Fruit fly (Drosophila melanogaster) whole organism, embryonic: Measurements from ENCODE around the gene CG32939.

Source experiments
- CG10274 ChIP-seq: fragments of 200-800 bp; sonication (Bioruptor generic); optimal IDR thresholded peaks from 3 replicates; lab custom pipeline; 2017; ENCODE audit warnings: missing biosample characterization, mild to moderate bottlenecking, missing genetic modification characterization
- CG10431 ChIP-seq: fragments of 200-800 bp; sonication (Bioruptor generic); optimal IDR thresholded peaks from 3 replicates; lab custom pipeline; 2018; ENCODE audit warnings: missing biosample characterization, mild to moderate bottlenecking, missing genetic modification characterization
- CG1233 ChIP-seq: fragments of 200-800 bp; sonication (Bioruptor generic); optimal IDR thresholded peaks from 4 replicates; lab custom pipeline; 2018; ENCODE audit warnings: missing biosample characterization, mild to moderate bottlenecking, missing genetic modification characterization
- CG12744 ChIP-seq: fragments of 200-800 bp; sonication (Bioruptor generic); optimal IDR thresholded peaks from 2 replicates; lab custom pipeline; 2016; ENCODE audit warnings: missing biosample characterization, missing genetic modification characterization
- CG13287 ChIP-seq: fragments of 200-800 bp; sonication (Bioruptor generic); IDR thresholded peaks from 2 replicates; pipeline ENCODE4 v1.3.6; 2022; ENCODE audit warnings: missing biosample characterization, missing genetic modification characterization; ENCODE audit not compliant: partially characterized antibody
- CG14667 ChIP-seq: fragments of 200-800 bp; sonication (Bioruptor generic); IDR thresholded peaks from 2 replicates; pipeline ENCODE4 v1.3.6; 2022; ENCODE audit warnings: missing biosample characterization, missing genetic modification characterization
- CG1647 ChIP-seq: fragments of 200-800 bp; sonication (Bioruptor generic); optimal IDR thresholded peaks from 3 replicates; lab custom pipeline; 2016; ENCODE audit warnings: missing biosample characterization, missing genetic modification characterization
- CG17568 ChIP-seq: fragments of 200-800 bp; sonication (Bioruptor generic); optimal IDR thresholded peaks from 2 replicates; lab custom pipeline; 2018; ENCODE audit warnings: missing biosample characterization, mild to moderate bottlenecking, missing genetic modification characterization, moderate library complexity
- CG17912 ChIP-seq: fragments of 200-800 bp; sonication (Bioruptor generic); optimal IDR thresholded peaks from 2 replicates; lab custom pipeline; 2018; ENCODE audit warnings: missing biosample characterization, mild to moderate bottlenecking, missing genetic modification characterization
- CG1832 ChIP-seq: fragments of 200-800 bp; sonication (Bioruptor generic); optimal IDR thresholded peaks from 2 replicates; lab custom pipeline; 2017; ENCODE audit warnings: missing biosample characterization, mild to moderate bottlenecking, missing genetic modification characterization, inconsistent platforms
- CG18619 ChIP-seq: fragments of 200-800 bp; sonication (Bioruptor generic); optimal IDR thresholded peaks from 3 replicates; lab custom pipeline; 2017; ENCODE audit warnings: missing biosample characterization, mild to moderate bottlenecking, missing genetic modification characterization
- CG18764 ChIP-seq: fragments of 200-800 bp; sonication (Bioruptor generic); optimal IDR thresholded peaks from 3 replicates; lab custom pipeline; 2016; ENCODE audit warnings: missing biosample characterization, missing genetic modification characterization
- CG32772 ChIP-seq: fragments of 200-800 bp; sonication (Bioruptor generic); IDR thresholded peaks from 2 replicates; pipeline ENCODE4 v1.3.6; 2022; ENCODE audit warnings: missing biosample characterization, missing genetic modification characterization
- CG34224 ChIP-seq: fragments of 200-800 bp; sonication (Bioruptor generic); IDR thresholded peaks from 3 replicates; pipeline ENCODE4 v1.3.6; 2022; ENCODE audit warnings: missing biosample characterization, missing genetic modification characterization; ENCODE audit not compliant: partially characterized antibody
- CG3847 ChIP-seq: fragments of 200-800 bp; sonication (Bioruptor generic); IDR thresholded peaks from 2 replicates; pipeline ENCODE4 v1.3.6; 2022; ENCODE audit warnings: missing biosample characterization, missing genetic modification characterization
- CG4820 ChIP-seq: fragments of 200-800 bp; sonication (Bioruptor generic); optimal IDR thresholded peaks from 3 replicates; lab custom pipeline; 2016; ENCODE audit warnings: missing biosample characterization, missing genetic modification characterization
- CG5180 ChIP-seq: fragments of 200-800 bp; sonication (Bioruptor generic); optimal IDR thresholded peaks from 3 replicates; lab custom pipeline; 2017; ENCODE audit warnings: missing biosample characterization, missing genetic modification characterization, mild to moderate bottlenecking, moderate library complexity, missing genetic modification reagents
- CG6654 ChIP-seq: fragments of 200-800 bp; sonication (Bioruptor generic); optimal IDR thresholded peaks from 2 replicates; lab custom pipeline; 2017; ENCODE audit warnings: missing biosample characterization, mild to moderate bottlenecking, missing genetic modification characterization
- CG7839 ChIP-seq: fragments of 200-800 bp; sonication (Bioruptor generic); optimal IDR thresholded peaks from 3 replicates; lab custom pipeline; 2018; ENCODE audit warnings: missing biosample characterization, mild to moderate bottlenecking, missing genetic modification characterization, moderate library complexity
- CG8924 ChIP-seq: fragments of 200-800 bp; optimal IDR thresholded peaks from 3 replicates; lab custom pipeline; 2019; ENCODE audit warnings: missing biosample characterization, mild to moderate bottlenecking, missing genetic modification characterization, moderate library complexity
- CG9215 ChIP-seq: fragments of 200-800 bp; sonication (Bioruptor generic); IDR thresholded peaks from 2 replicates; pipeline ENCODE4 v1.3.6; 2022; ENCODE audit warnings: missing biosample characterization, missing genetic modification characterization
- Dbx ChIP-seq: fragments of 200-800 bp; sonication (Bioruptor generic); IDR thresholded peaks from 3 replicates; pipeline ENCODE4 v1.3.6; 2022; ENCODE audit warnings: missing biosample characterization, missing genetic modification characterization
- Dek ChIP-seq: fragments of 200-800 bp; sonication (Bioruptor generic); optimal IDR thresholded peaks from 3 replicates; lab custom pipeline; 2019; ENCODE audit warnings: missing biosample characterization, mild to moderate bottlenecking, missing genetic modification characterization, moderate library complexity
- Dfd ChIP-seq, 2 experiments: fragments of >200 bp; optimal IDR thresholded peaks; 2 replicates each; lab custom pipeline; 2017; ENCODE audit warnings: missing biosample characterization in 2 of 2, missing genetic modification characterization in 2 of 2
- Dip2 ChIP-seq: fragments of 200-800 bp; sonication (Bioruptor generic); IDR thresholded peaks from 2 replicates; pipeline ENCODE4 v1.3.6; 2022; ENCODE audit warnings: missing biosample characterization, missing genetic modification characterization
- Dip3 ChIP-seq: fragments of 200-800 bp; sonication (Bioruptor generic); optimal IDR thresholded peaks from 3 replicates; lab custom pipeline; 2016; ENCODE audit warnings: missing biosample characterization, missing genetic modification characterization
- Dp ChIP-seq: fragments of 200-800 bp; sonication (Bioruptor generic); optimal IDR thresholded peaks from 2 replicates; lab custom pipeline; 2018; ENCODE audit warnings: missing biosample characterization, mild to moderate bottlenecking, missing genetic modification characterization, moderate library complexity
- E2f2 ChIP-seq: fragments of 200-800 bp; sonication (Bioruptor generic); IDR thresholded peaks from 2 replicates; pipeline ENCODE4 v1.3.6; 2022; ENCODE audit warnings: missing biosample characterization, missing genetic modification characterization
- HLH3B ChIP-seq: fragments of 200-800 bp; sonication (Bioruptor generic); IDR thresholded peaks from 2 replicates; pipeline ENCODE4 v1.3.6; 2022; ENCODE audit warnings: missing biosample characterization, missing genetic modification characterization
- HLH4C ChIP-seq: fragments of 200-800 bp; sonication (Bioruptor generic); IDR thresholded peaks from 3 replicates; pipeline ENCODE4 v1.3.6; 2022; ENCODE audit warnings: missing biosample characterization, missing genetic modification characterization; ENCODE audit not compliant: partially characterized antibody
- Hr39 ChIP-seq: fragments of >200 bp; optimal IDR thresholded peaks from 2 replicates; lab custom pipeline; 2017
- Kr ChIP-seq: fragments of 200-800 bp; sonication (Bioruptor generic); optimal IDR thresholded peaks from 2 replicates; lab custom pipeline; 2017; ENCODE audit warnings: missing biosample characterization, mild to moderate bottlenecking, missing genetic modification characterization
- Lim3 ChIP-seq: fragments of 200-800 bp; sonication (Bioruptor generic); IDR thresholded peaks from 2 replicates; pipeline ENCODE4 v1.3.6; 2022; ENCODE audit warnings: missing biosample characterization, missing genetic modification characterization
- MESR4 ChIP-seq: fragments of 200-800 bp; sonication (Bioruptor generic); optimal IDR thresholded peaks from 2 replicates; lab custom pipeline; 2018; ENCODE audit warnings: missing biosample characterization, mild to moderate bottlenecking, missing genetic modification characterization, moderate library complexity
- Mad ChIP-seq: fragments of 200-800 bp; sonication (Bioruptor generic); optimal IDR thresholded peaks from 2 replicates; lab custom pipeline; 2016; ENCODE audit warnings: missing biosample characterization, missing genetic modification characterization
- Neu2 ChIP-seq: fragments of 200-800 bp; sonication (Bioruptor generic); optimal IDR thresholded peaks from 3 replicates; lab custom pipeline; 2016; ENCODE audit warnings: missing biosample characterization, missing genetic modification characterization, borderline replicate concordance
- Nf-YB ChIP-seq: fragments of 200-800 bp; sonication (Bioruptor generic); optimal IDR thresholded peaks from 3 replicates; lab custom pipeline; 2019; ENCODE audit warnings: missing biosample characterization, mild to moderate bottlenecking, missing genetic modification characterization, moderate library complexity
- Nf-YC ChIP-seq: fragments of 200-800 bp; optimal IDR thresholded peaks from 3 replicates; lab custom pipeline; 2019; ENCODE audit warnings: missing biosample characterization, mild to moderate bottlenecking, missing genetic modification characterization, moderate library complexity
- Side ChIP-seq: fragments of 200-800 bp; sonication (Bioruptor generic); optimal IDR thresholded peaks from 2 replicates; lab custom pipeline; 2016; ENCODE audit warnings: missing biosample characterization, missing genetic modification characterization
- ara ChIP-seq: fragments of 200-800 bp; sonication (Bioruptor generic); IDR thresholded peaks from 2 replicates; pipeline ENCODE4 v1.3.6; 2022; ENCODE audit warnings: missing biosample characterization, missing genetic modification characterization
- hbn ChIP-seq: fragments of 200-800 bp; sonication (Bioruptor generic); IDR thresholded peaks from 2 replicates; pipeline ENCODE4 v1.3.6; 2022; ENCODE audit warnings: missing biosample characterization, missing genetic modification characterization; ENCODE audit not compliant: partially characterized antibody
- jigr1 ChIP-seq: fragments of 200-800 bp; sonication (Bioruptor generic); IDR thresholded peaks from 3 replicates; pipeline ENCODE4 v1.3.6; 2022; ENCODE audit warnings: missing biosample characterization, missing genetic modification characterization
- klu ChIP-seq: fragments of 200-800 bp; sonication (Bioruptor generic); IDR thresholded peaks from 2 replicates; pipeline ENCODE4 v1.3.6; 2022; ENCODE audit warnings: missing biosample characterization, missing genetic modification characterization
- lilli ChIP-seq: fragments of 200-800 bp; sonication (Bioruptor generic); optimal IDR thresholded peaks from 3 replicates; lab custom pipeline; 2016; ENCODE audit warnings: missing biosample characterization, missing genetic modification characterization
- mam ChIP-seq: fragments of 200-800 bp; sonication (Bioruptor generic); optimal IDR thresholded peaks from 3 replicates; lab custom pipeline; 2016; ENCODE audit warnings: missing biosample characterization, missing genetic modification characterization
- p53 ChIP-seq: fragments of 200-800 bp; sonication (Bioruptor generic); optimal IDR thresholded peaks from 2 replicates; lab custom pipeline; 2016; ENCODE audit warnings: missing biosample characterization, missing genetic modification characterization
- pzg ChIP-seq: fragments of 200-800 bp; sonication (Bioruptor generic); optimal IDR thresholded peaks from 3 replicates; lab custom pipeline; 2018; ENCODE audit warnings: missing biosample characterization, mild to moderate bottlenecking, missing genetic modification characterization, moderate library complexity
- sima ChIP-seq: fragments of 200-800 bp; sonication (Bioruptor generic); optimal IDR thresholded peaks from 2 replicates; lab custom pipeline; 2016; ENCODE audit warnings: missing biosample characterization, missing genetic modification characterization
- sr ChIP-seq: fragments of 200-800 bp; sonication (Bioruptor generic); IDR thresholded peaks from 3 replicates; pipeline ENCODE4 v1.3.6; 2022; ENCODE audit warnings: missing biosample characterization, missing genetic modification characterization
- tna ChIP-seq: fragments of 200-800 bp; sonication (Bioruptor generic); IDR thresholded peaks from 2 replicates; pipeline ENCODE4 v1.3.6; 2022; ENCODE audit warnings: missing biosample characterization, missing genetic modification characterization; ENCODE audit not compliant: partially characterized antibody
- unpg ChIP-seq: fragments of 200-800 bp; sonication (Bioruptor generic); optimal IDR thresholded peaks from 3 replicates; lab custom pipeline; 2018; ENCODE audit warnings: missing biosample characterization, mild to moderate bottlenecking, missing genetic modification characterization, moderate library complexity
- yki ChIP-seq: fragments of >200 bp; optimal IDR thresholded peaks from 3 replicates; lab custom pipeline; 2018

The CG32939 gene

dm6 chr3R:9702567-9702966 lies 9.7 kb downstream of the CG32939 start (continued):
- TF ChIP-seq CG7839 (tag; lab: Kevin White, UChicago) (peak; percentile 93), pzg (GFP tag; lab: Kevin White, UChicago) (peak; percentile 6), Dip2 (GFP tag; lab: Robert Waterston, UW) (no peak), Nf-YC (tag; lab: Kevin White, UChicago) (peak; percentile 27), CG12744 (peak; percentile 87), CG17912 (no peak), CG3847 (GFP tag; lab: Robert Waterston, UW) (no peak), CG9215 (GFP tag; lab: Robert Waterston, UW) (no peak), jigr1 (GFP tag; lab: Robert Waterston, UW) (no peak), Kr (GFP tag; lab: Kevin White, UChicago) (no peak), tna (GFP tag; lab: Robert Waterston, UW) (no peak), hbn (GFP tag; lab: Robert Waterston, UW) (no peak), CG18764 (GFP tag; lab: Kevin White, UChicago) (peak; percentile 86), Hr39 (lab: Kevin White, UChicago) (no peak), Dek (tag; lab: Kevin White, UChicago) (peak; percentile 89), lilli (GFP tag; lab: Kevin White, UChicago) (peak; percentile 94), yki (lab: Kevin White, UChicago) (no peak), sima (peak; percentile 67), CG14667 (GFP tag; lab: Robert Waterston, UW) (no peak), CG4820 (GFP tag; lab: Kevin White, UChicago) (peak; percentile 88), CG17568 (GFP tag; lab: Kevin White, UChicago) (peak; percentile 93), Dbx (no peak), Dp (no peak), Mad (peak; percentile 85), unpg (GFP tag; lab: Kevin White, UChicago) (peak; percentile 95), ara (no peak), CG1233 (peak; percentile 89), mam (GFP tag; lab: Kevin White, UChicago) (peak; percentile 86), CG34224 (GFP tag; lab: Robert Waterston, UW) (no peak), CG10274 (GFP tag; lab: Kevin White, UChicago) (peak; percentile 80), MESR4 (GFP tag; lab: Kevin White, UChicago) (peak; percentile 40), klu (GFP tag; lab: Robert Waterston, UW) (no peak), CG32772 (GFP tag; lab: Robert Waterston, UW) (no peak), CG10431 (GFP tag; lab: Kevin White, UChicago) (peak; percentile 27), CG6654 (GFP tag; lab: Kevin White, UChicago) (peak; percentile 82), CG1832 (no peak), CG13287 (GFP tag; lab: Robert Waterston, UW) (no peak), CG1647 (GFP tag; lab: Kevin White, UChicago) (peak; percentile 78), p53 (GFP tag; lab: Kevin White, UChicago) (peak; percentile 42), CG5180 (GFP tag; lab: Kevin White, UChicago) (peak; percentile 69), Dip3 (GFP tag; lab: Kevin White, UChicago) (peak; percentile 76), Lim3 (GFP tag; lab: Robert Waterston, UW) (no peak), E2f2 (GFP tag; lab: Robert Waterston, UW) (no peak), sr (GFP tag; lab: Robert Waterston, UW) (no peak), HLH3B (GFP tag; lab: Robert Waterston, UW) (no peak), Neu2 (GFP tag; lab: Kevin White, UChicago) (no peak), CG8924 (tag; lab: Kevin White, UChicago) (peak; percentile 92), HLH4C (no peak), Dfd (GFP tag; optimal IDR thresholded peaks at IDR 0.05; lab: Kevin White, UChicago) (no peak), Side (GFP tag; lab: Kevin White, UChicago) (peak; percentile 79), CG18619 (GFP tag; lab: Kevin White, UChicago) (peak; percentile 89), Nf-YB (GFP tag; lab: Kevin White, UChicago) (peak; percentile 76)
